Worm (Caenorhabditis elegans) whole organism, L1 larva: ENCODE measurements around the gene npr-41.

Experiments
- C16A3.4 ChIP-seq: fragments of 150-350 bp; optimal IDR thresholded peaks from 2 replicates; lab custom pipeline; 2014; ENCODE audit warnings: missing biosample characterization, missing genetic modification characterization
- C34B4.2 ChIP-seq: sonication (generic microtip); optimal IDR thresholded peaks from 2 replicates; lab custom pipeline; 2017; ENCODE audit warnings: mild to moderate bottlenecking, missing genetic modification characterization, missing compliant biosample characterization
- F16B12.6 ChIP-seq: fragments of 150-350 bp; optimal IDR thresholded peaks from 2 replicates; lab custom pipeline; 2014; ENCODE audit warnings: missing biosample characterization, missing genetic modification characterization
- Y116A8C.19 ChIP-seq: sonication (generic microtip); optimal IDR thresholded peaks from 2 replicates; lab custom pipeline; 2016; ENCODE audit warnings: missing compliant biosample characterization, missing genetic modification characterization, borderline replicate concordance
- alr-1 ChIP-seq: fragments of 200-800 bp; sonication (Bioruptor generic); optimal IDR thresholded peaks from 2 replicates; lab custom pipeline; 2018; ENCODE audit warnings: borderline replicate concordance, mild to moderate bottlenecking, missing genetic modification characterization, missing compliant biosample characterization
- aly-2 ChIP-seq: fragments of 150-350 bp; optimal IDR thresholded peaks from 2 replicates; lab custom pipeline; 2014; ENCODE audit warnings: missing biosample characterization, missing genetic modification characterization
- ama-1 ChIP-seq: fragments of 150-350 bp; optimal IDR thresholded peaks from 2 replicates; lab custom pipeline; 2014
- blmp-1 ChIP-seq: fragments of 150-350 bp; optimal IDR thresholded peaks from 2 replicates; lab custom pipeline; 2014; ENCODE audit warnings: missing biosample characterization, missing genetic modification characterization
- ceh-63 ChIP-seq: fragments of 200-800 bp; sonication (Bioruptor generic); optimal IDR thresholded peaks from 2 replicates; lab custom pipeline; 2018; ENCODE audit warnings: mild to moderate bottlenecking, missing genetic modification characterization, missing compliant biosample characterization
- ceh-88 ChIP-seq: fragments of 200-800 bp; sonication (Bioruptor generic); IDR thresholded peaks from 2 replicates; pipeline ENCODE4 v1.3.6; 2022; ENCODE audit warnings: missing genetic modification characterization, missing compliant biosample characterization
- ceh-90 ChIP-seq: sonication (generic microtip); optimal IDR thresholded peaks from 2 replicates; lab custom pipeline; 2016; ENCODE audit warnings: missing genetic modification characterization, missing compliant biosample characterization
- dpl-1 ChIP-seq, 3 experiments: fragments of 150-350 bp in 2 of 3; sonication (generic microtip) in 1 of 3; optimal IDR thresholded peaks; 2 replicates each; lab custom pipeline; 2014 to 2017; ENCODE audit warnings: missing biosample characterization in 3 of 3, missing genetic modification characterization in 3 of 3, missing genetic modification reagents in 3 of 3
- dsc-1 ChIP-seq: sonication (generic microtip); optimal IDR thresholded peaks from 2 replicates; lab custom pipeline; 2016; ENCODE audit warnings: mild to moderate bottlenecking, missing genetic modification characterization, missing compliant biosample characterization
- efl-1 ChIP-seq, 4 experiments: fragments of 150-350 bp; optimal IDR thresholded peaks in 3 of 4; peaks in 1 of 4; 1 replicate in 1 of 4; 2 replicates in 3 of 4; lab custom pipeline; 2014; ENCODE audit warnings: missing biosample characterization in 2 of 4, missing genetic modification characterization in 2 of 4, missing genetic modification reagents in 2 of 4
- egl-27 ChIP-seq, 2 experiments: fragments of 150-350 bp in 1 of 2; sonication (generic microtip); optimal IDR thresholded peaks; 3 replicates each; lab custom pipeline; 2017 to 2018; ENCODE audit warnings: missing biosample characterization in 2 of 2, missing genetic modification characterization in 2 of 2, missing genetic modification reagents in 2 of 2
- elt-2 ChIP-seq: sonication (generic microtip); optimal IDR thresholded peaks from 2 replicates; lab custom pipeline; 2016; ENCODE audit warnings: missing genetic modification characterization, mild to moderate bottlenecking, inconsistent platforms, missing compliant biosample characterization, missing genetic modification reagents
- grh-1 ChIP-seq: fragments of 200-800 bp; sonication (Bioruptor generic); IDR thresholded peaks from 2 replicates; pipeline ENCODE4 v1.3.6; 2022; ENCODE audit warnings: missing genetic modification reagents, missing genetic modification characterization, missing compliant biosample characterization
- hlh-17 ChIP-seq: fragments of 200-800 bp; sonication (Bioruptor generic); optimal IDR thresholded peaks from 2 replicates; lab custom pipeline; 2018; ENCODE audit warnings: missing genetic modification characterization, mild to moderate bottlenecking, missing compliant biosample characterization, moderate library complexity, borderline replicate concordance
- hlh-4 ChIP-seq: sonication (generic microtip); optimal IDR thresholded peaks from 2 replicates; lab custom pipeline; 2016; ENCODE audit warnings: mild to moderate bottlenecking, missing genetic modification characterization, missing compliant biosample characterization
- hpl-2 ChIP-seq: fragments of 150-350 bp; optimal IDR thresholded peaks from 2 replicates; lab custom pipeline; 2014; ENCODE audit warnings: missing biosample characterization, missing genetic modification reagents, missing genetic modification characterization
- irx-1 ChIP-seq: sonication (generic microtip); optimal IDR thresholded peaks from 2 replicates; lab custom pipeline; 2016; ENCODE audit warnings: missing genetic modification characterization, missing compliant biosample characterization
- lin-13 ChIP-seq: fragments of 150-350 bp; optimal IDR thresholded peaks from 2 replicates; lab custom pipeline; 2014; ENCODE audit warnings: missing biosample characterization, missing genetic modification reagents, missing genetic modification characterization
- lin-35 ChIP-seq, 2 experiments: fragments of 150-350 bp; optimal IDR thresholded peaks; 2 replicates each; lab custom pipeline; 2014; ENCODE audit warnings: missing biosample characterization in 2 of 2, missing genetic modification characterization in 2 of 2, missing genetic modification reagents in 2 of 2
- lir-3 ChIP-seq: sonication (generic microtip); optimal IDR thresholded peaks from 2 replicates; lab custom pipeline; 2016; ENCODE audit warnings: mild to moderate bottlenecking, missing genetic modification characterization, moderate library complexity, missing compliant biosample characterization; ENCODE audit not compliant: poor library complexity
- lsy-2 ChIP-seq, 2 experiments: fragments of 150-350 bp; optimal IDR thresholded peaks; 2 replicates each; lab custom pipeline; 2014; ENCODE audit warnings: missing biosample characterization in 2 of 2, missing genetic modification characterization in 2 of 2
- mab-9 ChIP-seq: fragments of 200-800 bp; sonication (Bioruptor generic); IDR thresholded peaks from 2 replicates; pipeline ENCODE4 v1.3.6; 2022; ENCODE audit warnings: missing genetic modification reagents, missing genetic modification characterization, missing compliant biosample characterization
- mdl-1 ChIP-seq, 2 experiments: fragments of 150-350 bp; optimal IDR thresholded peaks; 2 replicates each; lab custom pipeline; 2014 to 2017; ENCODE audit warnings: missing biosample characterization in 2 of 2, missing genetic modification characterization in 2 of 2, inconsistent platforms in 1 of 2
- nhr-19 ChIP-seq: fragments of 200-800 bp; sonication (Bioruptor generic); conservative IDR thresholded peaks from 2 replicates; pipeline ENCODE4 v1.3.6; 2022; ENCODE audit warnings: missing genetic modification characterization, missing compliant biosample characterization
- nhr-20 ChIP-seq: sonication (generic microtip); optimal IDR thresholded peaks from 2 replicates; lab custom pipeline; 2016; ENCODE audit warnings: mild to moderate bottlenecking, missing genetic modification characterization, missing compliant biosample characterization
- nhr-77 ChIP-seq: fragments of 150-350 bp; optimal IDR thresholded peaks from 2 replicates; lab custom pipeline; 2014; ENCODE audit warnings: missing biosample characterization, missing genetic modification characterization
- nhr-90 ChIP-seq: sonication (generic microtip); optimal IDR thresholded peaks from 2 replicates; lab custom pipeline; 2016; ENCODE audit warnings: mild to moderate bottlenecking, missing genetic modification characterization, missing compliant biosample characterization; ENCODE audit not compliant: poor library complexity
- sox-4 ChIP-seq: sonication (generic microtip); optimal IDR thresholded peaks from 2 replicates; lab custom pipeline; 2016; ENCODE audit warnings: missing genetic modification characterization, missing compliant biosample characterization
- swsn-7 ChIP-seq: sonication (generic microtip); optimal IDR thresholded peaks from 2 replicates; lab custom pipeline; 2016; ENCODE audit warnings: missing genetic modification characterization, missing compliant biosample characterization
- tbx-2 ChIP-seq: sonication (generic microtip); optimal IDR thresholded peaks from 2 replicates; lab custom pipeline; 2016; ENCODE audit warnings: missing genetic modification characterization, missing compliant biosample characterization
- tlp-1 ChIP-seq: fragments of 150-350 bp; optimal IDR thresholded peaks from 2 replicates; lab custom pipeline; 2014; ENCODE audit warnings: missing biosample characterization, missing genetic modification characterization
- unc-130 ChIP-seq: fragments of 150-350 bp; optimal IDR thresholded peaks from 2 replicates; lab custom pipeline; 2017; ENCODE audit warnings: missing biosample characterization, missing genetic modification characterization, inconsistent platforms
- unc-62 ChIP-seq: fragments of 150-350 bp; optimal IDR thresholded peaks from 2 replicates; lab custom pipeline; 2014; ENCODE audit warnings: missing biosample characterization, missing genetic modification reagents, missing genetic modification characterization
- unc-98 ChIP-seq: fragments of 200-800 bp; sonication (Bioruptor generic); IDR thresholded peaks from 2 replicates; pipeline ENCODE4 v1.3.6; 2022; ENCODE audit warnings: missing genetic modification characterization, missing compliant biosample characterization
- xbp-1 ChIP-seq: sonication (generic microtip); optimal IDR thresholded peaks from 2 replicates; lab custom pipeline; 2016; ENCODE audit warnings: missing genetic modification characterization, missing compliant biosample characterization
- zip-4 ChIP-seq: fragments of 200-800 bp; sonication (Bioruptor generic); optimal IDR thresholded peaks from 2 replicates; lab custom pipeline; 2018; ENCODE audit warnings: mild to moderate bottlenecking, missing genetic modification characterization, moderate library complexity, missing compliant biosample characterization
- ztf-11 ChIP-seq, 2 experiments: sonication (generic microtip); optimal IDR thresholded peaks; 2 replicates each; lab custom pipeline; 2016 to 2017; ENCODE audit warnings: missing genetic modification characterization in 2 of 2, missing biosample characterization in 1 of 2, missing compliant biosample characterization in 1 of 2
- ztf-4 ChIP-seq: fragments of 150-350 bp; optimal IDR thresholded peaks from 2 replicates; lab custom pipeline; 2014; ENCODE audit warnings: missing biosample characterization, missing genetic modification characterization

The npr-41 gene

DNA sequence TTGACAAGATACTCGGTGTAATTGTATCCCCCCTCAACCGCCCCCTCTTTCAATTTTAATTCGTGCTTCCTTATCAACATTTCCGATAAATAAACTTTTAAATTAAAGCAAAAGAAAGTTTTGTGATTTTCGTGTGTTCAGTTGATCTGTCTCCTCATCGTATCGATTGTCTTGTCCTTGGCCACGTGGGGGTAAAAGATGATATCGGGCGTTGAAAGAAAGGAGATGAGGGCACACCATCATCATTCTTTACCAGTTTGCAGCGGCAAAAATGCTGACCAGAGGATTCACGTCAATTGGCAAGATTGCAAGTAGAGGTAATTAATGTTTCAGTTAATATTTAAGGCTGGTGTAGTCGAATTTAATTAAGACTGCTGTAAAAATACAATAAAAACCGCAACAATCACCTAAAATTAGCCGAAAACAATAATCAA lies 36.8 kb downstream of the npr-41 start, which contains the start of gene F54D5.7 (continued):
- peak in 1 of 2 experiments; percentile 59 for TF ChIP-seq lin-35 (GFP tag; optimal IDR thresholded peaks at IDR 0.05; lab: Kevin White, UChicago)
- peak; percentile 23 for TF ChIP-seq C16A3.4 (tag; lab: Kevin White, UChicago)
- TF ChIP-seq ceh-90: no peak
- TF ChIP-seq grh-1 (GFP tag; lab: Robert Waterston, UW): peak; percentile 36; the same call in 1 of the 2 replicates
- no peak for TF ChIP-seq tlp-1 (tag; lab: Kevin White, UChicago)
- TF ChIP-seq tbx-2: peak; percentile 11
- peak; percentile 17 to 69 for TF ChIP-seq lsy-2 (tag; optimal IDR thresholded peaks at IDR 0.05; lab: Kevin White, UChicago)
- no peak for TF ChIP-seq mab-9 (GFP tag; lab: Robert Waterston, UW)
- no peak for TF ChIP-seq F16B12.6
- TF ChIP-seq mdl-1 (tag; optimal IDR thresholded peaks at IDR 0.05; lab: Kevin White, UChicago): peak in 1 of 2 experiments; percentile 93
- no peak for TF ChIP-seq ceh-63 (GFP tag; lab: Kevin White, UChicago)
- TF ChIP-seq swsn-7 (tag; lab: Kevin White, UChicago): peak; percentile 67
- TF ChIP-seq nhr-20 (tag; lab: Kevin White, UChicago): peak; percentile 61
- no peak for TF ChIP-seq hpl-2 (GFP tag; lab: Kevin White, UChicago)
- no peak for TF ChIP-seq hlh-17 (GFP tag; lab: Kevin White, UChicago)
- TF ChIP-seq ztf-4 (tag; lab: Kevin White, UChicago): peak; percentile 56
- TF ChIP-seq unc-62 (GFP tag; lab: Kevin White, UChicago): no peak
- TF ChIP-seq aly-2 (tag; lab: Kevin White, UChicago): peak; percentile 89
- TF ChIP-seq Y116A8C.19 (tag; lab: Kevin White, UChicago): no peak
- no peak for TF ChIP-seq unc-98 (GFP tag; lab: Robert Waterston, UW)
- TF ChIP-seq C34B4.2 (tag; lab: Kevin White, UChicago): no peak
- TF ChIP-seq nhr-77: no peak
- TF ChIP-seq ztf-11 (tag; optimal IDR thresholded peaks at IDR 0.05; lab: Kevin White, UChicago): peak in 1 of 2 experiments; percentile 37
- peak; percentile 65 for TF ChIP-seq nhr-19 (GFP tag; lab: Robert Waterston, UW)
- peak; percentile 30 for TF ChIP-seq irx-1 (tag; lab: Kevin White, UChicago)
- no peak for TF ChIP-seq hlh-4 (tag; lab: Kevin White, UChicago)
- TF ChIP-seq ceh-88 (GFP tag; lab: Robert Waterston, UW): no peak
- TF ChIP-seq dsc-1 (tag; lab: Kevin White, UChicago): peak; percentile 37
- no peak for TF ChIP-seq egl-27 (tag; optimal IDR thresholded peaks at IDR 0.05; lab: Kevin White, UChicago)
- no peak for TF ChIP-seq alr-1 (tag; lab: Kevin White, UChicago)
- peak; percentile 11 for TF ChIP-seq unc-130
- peak; percentile 8 to 14 for TF ChIP-seq efl-1 (optimal IDR thresholded peaks at IDR 0.05; lab: Kevin White, UChicago)
- peak in 1 of 2 experiments; percentile 89 for TF ChIP-seq efl-1 (GFP tag; optimal IDR thresholded peaks at IDR 0.05 in 1 of 2; lab: Kevin White, UChicago)
- no peak for TF ChIP-seq sox-4 (tag; lab: Kevin White, UChicago)
- peak; percentile 99 for TF ChIP-seq ama-1 (lab: Kevin White, UChicago)
- peak; percentile 26 to 39 (median 38) for TF ChIP-seq dpl-1 (GFP tag; optimal IDR thresholded peaks at IDR 0.05; lab: Kevin White, UChicago)
- peak; percentile 22 for TF ChIP-seq lir-3 (tag; lab: Kevin White, UChicago)
- peak; percentile 70 for TF ChIP-seq nhr-90
- peak; percentile 49 for TF ChIP-seq xbp-1 (tag; lab: Kevin White, UChicago)
- TF ChIP-seq zip-4 (GFP tag; lab: Kevin White, UChicago): peak; percentile 13
- TF ChIP-seq elt-2 (tag; lab: Kevin White, UChicago): peak; percentile 52
- TF ChIP-seq blmp-1: peak; percentile 82
- TF ChIP-seq lin-13 (GFP tag; lab: Kevin White, UChicago): peak; percentile 22
